Fruit fly (Drosophila melanogaster) whole organism, prepupa: ENCODE data around the gene IntS14.

Experiments used
- Blimp-1 ChIP-seq: fragments of 200-800 bp; sonication (Bioruptor generic); optimal IDR thresholded peaks from 3 replicates; lab custom pipeline; 2017; ENCODE audit warnings: missing biosample characterization, missing genetic modification characterization, mild to moderate bottlenecking, moderate library complexity, missing genetic modification reagents
- CG11294 ChIP-seq: fragments of 200-800 bp; sonication (Bioruptor generic); IDR thresholded peaks from 2 replicates; pipeline ENCODE4 v1.3.6; 2022; ENCODE audit warnings: missing biosample characterization, missing genetic modification characterization
- CG1621 ChIP-seq: fragments of 200-800 bp; sonication (Bioruptor generic); optimal IDR thresholded peaks from 3 replicates; lab custom pipeline; 2018; ENCODE audit warnings: missing biosample characterization, mild to moderate bottlenecking, missing genetic modification characterization
- CG4318 ChIP-seq: fragments of 200-800 bp; sonication (Bioruptor generic); optimal IDR thresholded peaks from 3 replicates; lab custom pipeline; 2017; ENCODE audit warnings: missing biosample characterization, mild to moderate bottlenecking, missing genetic modification characterization
- CG8632 ChIP-seq: fragments of 200-800 bp; sonication (Bioruptor generic); optimal IDR thresholded peaks from 3 replicates; lab custom pipeline; 2016; ENCODE audit warnings: missing biosample characterization, missing genetic modification characterization
- Ets21C ChIP-seq: fragments of 200-800 bp; sonication (Bioruptor generic); optimal IDR thresholded peaks from 3 replicates; lab custom pipeline; 2016; ENCODE audit warnings: missing biosample characterization, missing genetic modification characterization
- OdsH ChIP-seq: fragments of 200-800 bp; sonication (Bioruptor generic); optimal IDR thresholded peaks from 3 replicates; lab custom pipeline; 2016; ENCODE audit warnings: missing biosample characterization, missing genetic modification characterization
- Sox102F ChIP-seq: fragments of 200-800 bp; sonication (Bioruptor generic); optimal IDR thresholded peaks from 2 replicates; lab custom pipeline; 2016; ENCODE audit warnings: missing biosample characterization, mild to moderate bottlenecking, missing genetic modification characterization
- Sox15 ChIP-seq: fragments of 200-800 bp; sonication (Bioruptor generic); optimal IDR thresholded peaks from 3 replicates; lab custom pipeline; 2016; ENCODE audit warnings: missing biosample characterization, missing genetic modification characterization
- cyc ChIP-seq: fragments of 200-800 bp; sonication (Bioruptor generic); optimal IDR thresholded peaks from 3 replicates; lab custom pipeline; 2016; ENCODE audit warnings: missing biosample characterization, missing genetic modification characterization

- no peak for TF ChIP-seq CG11294 (GFP tag; lab: Robert Waterston, UW)
- TF ChIP-seq Sox102F (GFP tag; lab: Kevin White, UChicago) = no peak
- TF ChIP-seq CG1621 (tag; lab: Kevin White, UChicago) = no peak
- TF ChIP-seq Blimp-1 (GFP tag; lab: Kevin White, UChicago) = no peak
- TF ChIP-seq Ets21C (GFP tag; lab: Kevin White, UChicago) = no peak
- no peak for TF ChIP-seq CG4318
- TF ChIP-seq cyc = no peak
- TF ChIP-seq OdsH (GFP tag; lab: Kevin White, UChicago) = no peak
- no peak for TF ChIP-seq CG8632 (GFP tag; lab: Kevin White, UChicago)
- TF ChIP-seq Sox15 (GFP tag; lab: Kevin White, UChicago) = no peak
These were observed 13.3 kb downstream of the IntS14 start, which contains the start of gene CG4896 for dm6 chr2L:1177522-1177921.
